Fruit fly (Drosophila melanogaster): ENCODE data around the gene CG9664.

- TF ChIP-seq cyc (GFP tag; optimal IDR thresholded peaks at IDR 0.05) (no peak), acj6 (GFP tag; optimal IDR thresholded peaks at IDR 0.05) (no peak), CG31627 (GFP tag; optimal IDR thresholded peaks at IDR 0.05) (no peak), Sox14 (GFP tag; optimal IDR thresholded peaks at IDR 0.05) (no peak), CG9139 (GFP tag; optimal IDR thresholded peaks at IDR 0.05) (no peak)
These were observed 4.6 kb upstream of the CG9664 start for dm6 chr2L:3299142-3299541.

All from whole organism, prepupa.